Fruit fly (Drosophila melanogaster): ENCODE data around the gene CG45122.
A peak's percentile ranks its signal among the peaks of the same experiment; 100 is the strongest.

CG45122 gene

DNA sequence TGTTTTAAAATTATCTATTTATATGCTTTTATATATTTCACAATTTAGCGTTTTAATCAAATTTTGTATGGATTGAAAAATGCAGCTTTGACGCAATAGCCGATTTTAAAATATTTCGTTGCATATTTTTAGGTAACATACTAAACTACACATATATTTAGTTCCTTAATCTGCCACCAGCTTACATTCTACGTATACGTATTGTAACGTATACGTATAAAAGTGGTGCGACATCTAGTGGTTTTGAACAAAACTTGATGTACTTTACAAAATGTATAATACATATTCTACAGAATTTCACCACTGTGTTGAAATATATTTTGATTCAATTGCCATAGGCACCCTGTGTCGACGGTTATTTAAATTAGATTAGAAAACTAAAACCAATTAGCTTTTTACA lies 34.3 kb downstream of the CG45122 start:
- TF ChIP-seq cyc (GFP tag; optimal IDR thresholded peaks at IDR 0.05) (peak; percentile 6), svp (GFP tag) (peak; percentile 0), CG3919 (GFP tag; optimal IDR thresholded peaks at IDR 0.05) (no peak), CG9139 (GFP tag; optimal IDR thresholded peaks at IDR 0.05) (no peak), acj6 (GFP tag; optimal IDR thresholded peaks at IDR 0.05) (no peak), Eip78C (GFP tag) (peak; percentile 61), topi (GFP tag; optimal IDR thresholded peaks at IDR 0.05) (no peak), Hr39 (GFP tag; optimal IDR thresholded peaks at IDR 0.05) (peak; percentile 50), CG31627 (GFP tag; optimal IDR thresholded peaks at IDR 0.05) (peak; percentile 51), Eip75B (GFP tag; optimal IDR thresholded peaks at IDR 0.05) (no peak), CG8632 (GFP tag; optimal IDR thresholded peaks at IDR 0.05) (no peak), net (GFP tag; optimal IDR thresholded peaks at IDR 0.05) (no peak)

dm6 chr3R:13082382-13082781 lies 38.4 kb downstream of the CG45122 start:
- TF ChIP-seq CG9139 (GFP tag; optimal IDR thresholded peaks at IDR 0.05) (no peak), fkh (GFP tag; optimal IDR thresholded peaks at IDR 0.05) (no peak), Hr39 (GFP tag; optimal IDR thresholded peaks at IDR 0.05) (no peak), spab (GFP tag; optimal IDR thresholded peaks at IDR 0.05) (no peak), cyc (GFP tag; optimal IDR thresholded peaks at IDR 0.05) (no peak), Ets21C (GFP tag; optimal IDR thresholded peaks at IDR 0.05) (no peak), Eip93F (GFP tag; optimal IDR thresholded peaks at IDR 0.05) (no peak), CG1621 (tag; optimal IDR thresholded peaks at IDR 0.05) (no peak), CG34406 (GFP tag; optimal IDR thresholded peaks at IDR 0.05) (no peak), CG4318 (GFP tag; optimal IDR thresholded peaks at IDR 0.05) (no peak), Smox (GFP tag; optimal IDR thresholded peaks at IDR 0.05) (no peak), CG31627 (GFP tag; optimal IDR thresholded peaks at IDR 0.05) (no peak), Ets96B (tag; optimal IDR thresholded peaks at IDR 0.05) (no peak), fd59A (GFP tag; optimal IDR thresholded peaks at IDR 0.05) (no peak), lz (GFP tag; optimal IDR thresholded peaks at IDR 0.05) (no peak), salr (GFP tag; optimal IDR thresholded peaks at IDR 0.05) (no peak), CG6808 (GFP tag; optimal IDR thresholded peaks at IDR 0.05) (no peak), CG10669 (GFP tag; optimal IDR thresholded peaks at IDR 0.05) (no peak), CG15336 (GFP tag; IDR thresholded peaks at IDR 0.05) (no peak), CG3032 (tag; optimal IDR thresholded peaks at IDR 0.05) (no peak)

- TF ChIP-seq CG3919 (GFP tag; optimal IDR thresholded peaks at IDR 0.05) (no peak), Eip78C (GFP tag) (no peak), CG31627 (GFP tag; optimal IDR thresholded peaks at IDR 0.05) (no peak), CG11902 (GFP tag; optimal IDR thresholded peaks at IDR 0.05) (no peak), Lpt (GFP tag; optimal IDR thresholded peaks at IDR 0.05) (no peak), Hr38 (GFP tag; optimal IDR thresholded peaks at IDR 0.05) (no peak), cyc (GFP tag; optimal IDR thresholded peaks at IDR 0.05) (no peak), CG8119 (GFP tag; IDR thresholded peaks at IDR 0.05) (no peak), Hr39 (GFP tag; optimal IDR thresholded peaks at IDR 0.05) (no peak), salr (GFP tag; optimal IDR thresholded peaks at IDR 0.05) (no peak), OdsH (GFP tag; optimal IDR thresholded peaks at IDR 0.05) (no peak), CG9139 (GFP tag; optimal IDR thresholded peaks at IDR 0.05) (no peak), dsx (GFP tag; optimal IDR thresholded peaks at IDR 0.05; ENCODE audit: poor library complexity, severe bottlenecking) (no peak), achi (GFP tag; optimal IDR thresholded peaks at IDR 0.05) (no peak), Met (GFP tag; optimal IDR thresholded peaks at IDR 0.05) (no peak), CG6276 (GFP tag; optimal IDR thresholded peaks at IDR 0.05) (no peak), Sox15 (GFP tag; optimal IDR thresholded peaks at IDR 0.05) (no peak), CG32006 (GFP tag; optimal IDR thresholded peaks at IDR 0.05) (no peak), CG6808 (GFP tag; optimal IDR thresholded peaks at IDR 0.05) (no peak)
These were observed 42.0 kb downstream of the CG45122 start, which contains the start of gene CG43063 for dm6 chr3R:13085924-13086323. TSS of gene CG43063 (plus strand) at chr3R:13086224.
